Worm (Caenorhabditis elegans): ENCODE data around the gene smvt-1.

Gene smvt-1

DNA sequence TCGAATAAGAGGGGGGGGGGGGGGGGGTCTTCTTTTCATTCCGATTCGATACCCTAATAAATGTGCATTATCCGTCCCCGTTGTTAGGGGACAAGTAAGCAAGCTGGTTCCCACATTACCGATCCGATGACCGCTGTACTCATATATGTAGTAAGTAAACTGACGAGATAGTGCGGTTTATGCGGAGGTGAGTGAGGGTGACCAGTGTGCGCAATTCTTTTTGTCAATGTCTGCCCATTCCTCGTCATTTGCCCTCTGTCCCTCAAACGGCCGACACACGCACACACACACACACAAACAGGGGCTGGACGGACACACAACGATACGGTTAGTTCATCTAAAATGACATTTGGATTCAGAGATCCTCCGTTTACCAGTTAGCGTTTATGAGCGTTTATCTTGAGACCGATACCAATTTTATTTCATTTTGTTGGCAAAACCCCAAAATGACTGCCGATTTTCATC lies 3.5 kb upstream of the smvt-1 start, which contains the start of gene aat-3 (continued):
- TF ChIP-seq dpl-1 (GFP tag; optimal IDR thresholded peaks at IDR 0.05) (no peak), isw-1 (GFP tag; IDR thresholded peaks at IDR 0.05) (no peak), tbx-2 (tag; optimal IDR thresholded peaks at IDR 0.05) (no peak), mdl-1 (tag; optimal IDR thresholded peaks at IDR 0.05) (peak in 1 of 2 experiments; percentile 15), egl-13 (tag; optimal IDR thresholded peaks at IDR 0.05) (no peak), mep-1 (tag; optimal IDR thresholded peaks at IDR 0.05) (peak; percentile 17), nhr-47 (tag; optimal IDR thresholded peaks at IDR 0.05) (peak; percentile 7), unc-86 (tag; optimal IDR thresholded peaks at IDR 0.05) (no peak), ceh-63 (GFP tag; optimal IDR thresholded peaks at IDR 0.05) (no peak), nhr-28 (tag; optimal IDR thresholded peaks at IDR 0.05) (no peak), unc-130 (tag; optimal IDR thresholded peaks at IDR 0.05) (no peak), nhr-19 (GFP tag; conservative IDR thresholded peaks at IDR 0.05) (no peak), unc-30 (tag; optimal IDR thresholded peaks at IDR 0.05) (no peak), C34B4.2 (tag; optimal IDR thresholded peaks at IDR 0.05) (no peak), vab-15 (tag; optimal IDR thresholded peaks at IDR 0.05) (peak; percentile 35), swsn-7 (tag; optimal IDR thresholded peaks at IDR 0.05) (no peak), nhr-237 (tag; optimal IDR thresholded peaks at IDR 0.05) (no peak), lsy-2 (tag; optimal IDR thresholded peaks at IDR 0.05) (peak in 1 of 2 experiments; percentile 2), fkh-4 (tag; optimal IDR thresholded peaks at IDR 0.05; ENCODE audit: borderline replicate concordance) (no peak), ceh-90 (tag; optimal IDR thresholded peaks at IDR 0.05) (no peak), sox-4 (tag; optimal IDR thresholded peaks at IDR 0.05) (no peak), C04F5.9 (tag; optimal IDR thresholded peaks at IDR 0.05) (no peak), nhr-20 (tag; optimal IDR thresholded peaks at IDR 0.05) (peak; percentile 34), snpc-4 (tag; optimal IDR thresholded peaks at IDR 0.05) (no peak), jun-1 (tag; optimal IDR thresholded peaks at IDR 0.05) (no peak), ces-1 (GFP tag; optimal IDR thresholded peaks at IDR 0.05) (no peak), rnt-1 (tag; optimal IDR thresholded peaks at IDR 0.05) (no peak), tlp-1 (tag; optimal IDR thresholded peaks at IDR 0.05) (no peak), lin-39 (tag; optimal IDR thresholded peaks at IDR 0.05) (no peak), fkh-10 (GFP tag; optimal IDR thresholded peaks at IDR 0.05) (no peak), dsc-1 (tag; optimal IDR thresholded peaks at IDR 0.05) (no peak), sptf-1 (tag; optimal IDR thresholded peaks at IDR 0.05) (no peak), C16A3.4 (tag; optimal IDR thresholded peaks at IDR 0.05) (peak; percentile 26), lir-3 (tag; optimal IDR thresholded peaks at IDR 0.05; ENCODE audit: poor library complexity) (no peak)

DNA sequence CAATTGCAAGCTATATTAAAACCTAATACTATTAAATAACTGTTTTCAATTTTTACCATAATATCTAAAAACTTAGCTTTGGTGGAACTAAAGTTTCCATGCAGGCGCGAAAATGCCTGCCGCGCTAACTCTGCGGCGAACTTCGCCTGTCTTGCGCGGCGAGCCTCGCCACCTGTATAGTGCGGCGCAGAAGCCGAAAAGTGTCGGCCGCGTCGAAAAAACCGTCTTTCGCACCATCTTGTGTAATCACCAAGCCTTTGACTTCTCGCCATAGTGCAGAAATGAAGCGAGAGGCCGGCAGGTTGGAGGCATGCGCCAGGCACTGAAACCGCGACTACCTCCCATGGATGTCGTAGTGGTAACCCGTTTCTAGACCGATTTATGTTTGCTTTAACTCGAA lies 2.7 kb upstream of the smvt-1 start:
- TF ChIP-seq egl-13 (tag; optimal IDR thresholded peaks at IDR 0.05): no peak
- peak; percentile 58 for TF ChIP-seq nhr-85 (tag)
- TF ChIP-seq rnt-1 (tag; optimal IDR thresholded peaks at IDR 0.05): peak; percentile 24
- TF ChIP-seq snpc-4 (tag; optimal IDR thresholded peaks at IDR 0.05): peak; percentile 75

DNA sequence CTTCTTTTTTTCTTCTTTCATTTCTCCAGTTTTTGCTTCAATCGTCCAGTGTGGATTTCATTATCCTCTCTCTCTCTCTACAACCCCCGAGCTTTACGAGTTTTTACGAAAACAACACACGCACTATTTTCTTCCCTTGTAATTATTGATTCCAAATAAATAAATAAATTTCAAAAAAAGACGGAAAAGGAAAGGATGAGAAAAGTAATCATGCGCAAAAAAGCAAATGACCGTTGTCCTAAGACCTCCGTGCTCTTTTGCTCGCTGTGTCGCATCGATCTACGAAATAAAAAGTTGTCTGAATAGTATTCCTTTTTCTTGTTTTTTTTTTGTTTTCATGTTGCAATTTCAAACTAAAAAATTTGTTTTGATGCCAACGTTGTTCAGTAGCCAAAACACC lies 1.9 kb upstream of the smvt-1 start:
- TF ChIP-seq nhr-237 (tag; optimal IDR thresholded peaks at IDR 0.05): no peak
- TF ChIP-seq hpl-2 (GFP tag; optimal IDR thresholded peaks at IDR 0.05): no peak
- no peak for TF ChIP-seq aly-2 (tag; optimal IDR thresholded peaks at IDR 0.05)
- TF ChIP-seq skn-1 (tag; optimal IDR thresholded peaks at IDR 0.05): peak; percentile 12
- peak; percentile 66 for TF ChIP-seq lin-14 (GFP tag; optimal IDR thresholded peaks at IDR 0.05)
- TF ChIP-seq mep-1 (tag; optimal IDR thresholded peaks at IDR 0.05): peak; percentile 2
- peak; percentile 17 for TF ChIP-seq dsc-1 (tag; optimal IDR thresholded peaks at IDR 0.05)
- TF ChIP-seq C04F5.9 (tag; optimal IDR thresholded peaks at IDR 0.05): no peak

DNA sequence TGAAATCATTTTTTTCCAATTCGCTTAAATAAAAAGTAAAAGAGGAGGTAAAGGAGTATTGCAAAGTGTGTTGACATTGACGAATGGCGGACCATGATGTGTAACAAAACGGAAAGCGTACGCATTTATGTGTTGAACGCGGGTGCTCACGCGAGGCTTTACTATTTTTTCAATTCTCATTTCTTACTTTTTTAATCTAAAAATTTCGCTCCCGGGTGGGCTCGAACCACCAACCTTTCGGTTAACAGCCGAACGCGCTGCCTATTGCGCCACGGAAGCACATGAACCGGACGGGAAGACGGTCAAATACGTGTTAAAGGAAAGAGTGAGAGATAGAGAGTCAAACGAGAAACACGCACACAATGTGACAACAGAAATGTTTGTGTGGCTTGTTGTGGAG lies 538 bp upstream of the smvt-1 start:
- TF ChIP-seq mef-2 (tag; optimal IDR thresholded peaks at IDR 0.05): peak; percentile 29
- TF ChIP-seq pax-3 (tag; optimal IDR thresholded peaks at IDR 0.05): peak; percentile 30
- TF ChIP-seq efl-1 (optimal IDR thresholded peaks at IDR 0.05): peak in 1 of 2 experiments; percentile 17
- TF ChIP-seq efl-1 (GFP tag; optimal IDR thresholded peaks at IDR 0.05 in 1 of 2): peak in 1 of 2 experiments; percentile 93
- TF ChIP-seq tbx-2 (tag; optimal IDR thresholded peaks at IDR 0.05): peak; percentile 57
- TF ChIP-seq skn-1 (tag; optimal IDR thresholded peaks at IDR 0.05): peak; percentile 94
- TF ChIP-seq ceh-8 (GFP tag; optimal IDR thresholded peaks at IDR 0.05): peak; percentile 41
- TF ChIP-seq pag-3 (tag; optimal IDR thresholded peaks at IDR 0.05; ENCODE audit: borderline replicate concordance, insufficient read depth): peak; percentile 52
- no peak for TF ChIP-seq sptf-1 (tag; optimal IDR thresholded peaks at IDR 0.05)
- peak in 1 of 6 experiments; percentile 49 for TF ChIP-seq elt-3 (tag; optimal IDR thresholded peaks at IDR 0.05)
- TF ChIP-seq nhr-77 (tag; optimal IDR thresholded peaks at IDR 0.05): peak; percentile 82
- TF ChIP-seq mdl-1 (tag; optimal IDR thresholded peaks at IDR 0.05): peak in 1 of 2 experiments; percentile 53
- TF ChIP-seq dpl-1 (GFP tag; optimal IDR thresholded peaks at IDR 0.05): peak in 1 of 3 experiments; percentile 30
- TF ChIP-seq egl-13 (tag; optimal IDR thresholded peaks at IDR 0.05): peak; percentile 17
- no peak for TF ChIP-seq nhr-12 (tag; optimal IDR thresholded peaks at IDR 0.05)
- peak; percentile 38 for TF ChIP-seq unc-86 (tag; optimal IDR thresholded peaks at IDR 0.05)
- TF ChIP-seq zag-1 (tag; optimal IDR thresholded peaks at IDR 0.05): no peak

Data from whole organism, L1 larva.